Worm (Caenorhabditis elegans) whole organism, midembryonic: ENCODE measurements around the gene fbxa-88.

Experiments
- T22C8.4 ChIP-seq: fragments of 200-800 bp; sonication (Bioruptor generic); IDR thresholded peaks from 2 replicates; pipeline ENCODE4 v1.3.6; 2022; ENCODE audit warnings: missing genetic modification characterization, missing compliant biosample characterization
- cog-1 ChIP-seq: sonication (generic microtip); optimal IDR thresholded peaks from 2 replicates; lab custom pipeline; 2016; ENCODE audit warnings: missing genetic modification characterization, missing compliant biosample characterization
- flt-1 ChIP-seq: fragments of 200-800 bp; sonication (Bioruptor generic); IDR thresholded peaks from 2 replicates; pipeline ENCODE4 v1.3.6; 2022; ENCODE audit warnings: missing genetic modification characterization, missing compliant biosample characterization
- klf-2 ChIP-seq: fragments of 200-800 bp; sonication (Bioruptor generic); conservative IDR thresholded peaks from 2 replicates; pipeline ENCODE4 v1.3.6; 2022; ENCODE audit warnings: missing genetic modification reagents, missing genetic modification characterization, missing compliant biosample characterization
- med-1 ChIP-seq: sonication (generic microtip); optimal IDR thresholded peaks from 2 replicates; lab custom pipeline; 2017; ENCODE audit warnings: missing genetic modification characterization, mild to moderate bottlenecking, missing compliant biosample characterization, antibody characterized with exemption, missing genetic modification reagents; ENCODE audit not compliant: insufficient read depth
- ref-1 ChIP-seq: fragments of 200-800 bp; sonication (Bioruptor generic); conservative IDR thresholded peaks from 2 replicates; pipeline ENCODE4 v1.3.6; 2022; ENCODE audit warnings: missing genetic modification reagents, missing genetic modification characterization, missing compliant biosample characterization
- tab-1 ChIP-seq: fragments of 200-800 bp; sonication (Bioruptor generic); IDR thresholded peaks from 2 replicates; pipeline ENCODE4 v1.3.6; 2022; ENCODE audit warnings: missing genetic modification characterization, missing compliant biosample characterization
- ztf-23 ChIP-seq: fragments of 200-800 bp; sonication (Bioruptor generic); IDR thresholded peaks from 2 replicates; pipeline ENCODE4 v1.3.6; 2022; ENCODE audit warnings: missing genetic modification reagents, missing genetic modification characterization, missing compliant biosample characterization
- ztf-29 ChIP-seq: fragments of 200-800 bp; sonication (Bioruptor generic); IDR thresholded peaks from 2 replicates; pipeline ENCODE4 v1.3.6; 2022; ENCODE audit warnings: missing genetic modification reagents, missing genetic modification characterization, missing compliant biosample characterization

fbxa-88 gene

ce11 chrV:16174109-16174508, 31.2 kb upstream of the fbxa-88 start:
- TF ChIP-seq T22C8.4 (no peak), med-1 (GFP tag; lab: Kevin White, UChicago) (no peak), cog-1 (no peak), flt-1 (no peak), tab-1 (GFP tag; lab: Robert Waterston, UW) (no peak), ztf-29 (GFP tag; lab: Robert Waterston, UW) (no peak), ref-1 (no peak), ztf-23 (no peak), klf-2 (GFP tag; lab: Robert Waterston, UW) (no peak)

DNA sequence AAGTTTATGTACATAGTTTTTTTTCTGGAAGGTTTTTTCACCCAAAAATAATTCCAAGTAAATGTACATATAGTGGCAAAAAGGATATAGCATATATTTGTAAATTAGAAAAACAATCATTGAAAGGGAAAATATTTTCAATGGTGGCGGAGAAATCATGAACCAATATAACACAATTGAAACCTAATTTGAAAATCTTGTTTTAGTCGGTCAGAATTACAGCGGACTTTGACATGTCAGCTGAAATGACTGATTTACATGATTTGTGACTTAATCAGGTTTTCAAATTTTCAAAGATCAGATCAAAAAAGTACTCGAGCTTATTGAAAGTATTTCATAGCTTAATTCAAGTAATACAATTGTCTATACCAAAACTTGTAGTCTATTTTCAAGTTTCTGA, 28.8 kb upstream of the fbxa-88 start, which contains the start of gene K05D4.9:
K05D4.9 (minus strand) TSS at position 101 of the 400 bp plus-strand sequence.
- TF ChIP-seq tab-1 (GFP tag; lab: Robert Waterston, UW) (no peak), T22C8.4 (no peak), ztf-23 (no peak), ref-1 (no peak), med-1 (GFP tag; lab: Kevin White, UChicago) (no peak), klf-2 (GFP tag; lab: Robert Waterston, UW) (no peak), cog-1 (no peak), flt-1 (no peak), ztf-29 (GFP tag; lab: Robert Waterston, UW) (no peak)

ce11 chrV:16169026-16169425, 26.1 kb upstream of the fbxa-88 start, which contains the start of gene str-111:
TSS of gene str-111 (minus strand) at chrV:16169126.
- TF ChIP-seq tab-1 (GFP tag; lab: Robert Waterston, UW): no peak
- no peak for TF ChIP-seq cog-1
- TF ChIP-seq ztf-29 (GFP tag; lab: Robert Waterston, UW): no peak
- no peak for TF ChIP-seq ztf-23
- TF ChIP-seq T22C8.4: no peak
- no peak for TF ChIP-seq klf-2 (GFP tag; lab: Robert Waterston, UW)
- TF ChIP-seq med-1 (GFP tag; lab: Kevin White, UChicago): no peak
- TF ChIP-seq flt-1: no peak
- TF ChIP-seq ref-1: no peak

DNA sequence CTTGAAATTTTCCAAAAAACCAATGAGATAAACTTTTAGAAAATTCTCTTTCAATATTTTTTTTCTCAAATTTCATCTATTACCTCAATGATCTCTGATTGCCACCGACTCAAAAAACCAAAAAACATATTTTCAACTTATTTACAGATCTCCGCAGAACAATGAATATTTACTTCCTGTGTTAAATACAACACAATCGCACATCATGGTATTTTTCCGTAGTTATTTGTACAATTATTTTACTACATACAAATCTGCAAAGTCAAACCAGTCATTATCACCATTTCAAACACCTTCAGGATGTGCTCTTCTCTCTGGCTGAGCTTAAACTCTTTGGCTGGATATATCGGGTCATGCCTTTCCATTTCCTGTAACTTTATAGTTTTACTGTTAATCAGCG, 23.0 kb upstream of the fbxa-88 start, which contains the start of gene str-108:
str-108 (plus strand) TSS at position 301 of the 400 bp plus-strand sequence.
- TF ChIP-seq ztf-23 (no peak), ref-1 (no peak), med-1 (GFP tag; lab: Kevin White, UChicago) (no peak), tab-1 (GFP tag; lab: Robert Waterston, UW) (no peak), cog-1 (no peak), klf-2 (GFP tag; lab: Robert Waterston, UW) (no peak), ztf-29 (GFP tag; lab: Robert Waterston, UW) (no peak), flt-1 (no peak), T22C8.4 (no peak)

DNA sequence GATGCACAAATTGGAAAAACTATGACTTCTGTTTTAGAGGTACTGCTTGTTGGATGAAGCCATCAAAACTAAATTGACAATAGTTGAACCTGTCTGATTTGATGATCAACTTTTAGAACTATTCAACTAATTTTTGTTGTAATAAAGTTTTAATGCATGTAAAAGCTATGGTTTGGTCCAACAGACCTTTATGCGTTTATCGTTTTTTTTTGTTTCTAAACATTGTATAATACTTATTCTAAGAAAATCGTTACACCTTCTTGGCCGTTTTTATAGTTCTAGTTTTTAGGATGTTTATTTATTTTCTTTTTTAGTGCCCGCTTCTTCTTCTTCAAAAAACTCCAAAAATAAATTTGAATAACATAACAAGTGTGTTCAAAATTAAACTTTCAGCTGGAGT, 20.8 kb upstream of the fbxa-88 start, which contains the start of gene F10A3.12:
F10A3.12 (plus strand) TSS at position 301 of the 400 bp plus-strand sequence.
- TF ChIP-seq T22C8.4: no peak
- TF ChIP-seq ztf-23: no peak
- no peak for TF ChIP-seq klf-2 (GFP tag; lab: Robert Waterston, UW)
- no peak for TF ChIP-seq flt-1
- TF ChIP-seq ref-1: no peak
- no peak for TF ChIP-seq cog-1
- no peak for TF ChIP-seq tab-1 (GFP tag; lab: Robert Waterston, UW)

- no peak for TF ChIP-seq flt-1
- TF ChIP-seq tab-1 (GFP tag; lab: Robert Waterston, UW): no peak
- no peak for TF ChIP-seq ref-1
- no peak for TF ChIP-seq T22C8.4
- no peak for TF ChIP-seq ztf-23
- TF ChIP-seq klf-2 (GFP tag; lab: Robert Waterston, UW): no peak
- TF ChIP-seq med-1 (GFP tag; lab: Kevin White, UChicago): no peak
- no peak for TF ChIP-seq cog-1
- no peak for TF ChIP-seq ztf-29 (GFP tag; lab: Robert Waterston, UW)
These were observed 19.3 kb upstream of the fbxa-88 start, which contains the start of the genes str-109 and F10A3.11 for ce11 chrV:16162124-16162735. TSS of gene str-109 (minus strand) at chrV:16162224. TSS of gene F10A3.11 (plus strand) at chrV:16162685.

ce11 chrV:16160087-16160486, 17.2 kb upstream of the fbxa-88 start:
- no peak for TF ChIP-seq flt-1
- no peak for TF ChIP-seq T22C8.4
- TF ChIP-seq cog-1: no peak
- TF ChIP-seq ref-1: no peak
- TF ChIP-seq ztf-23: no peak
- TF ChIP-seq ztf-29 (GFP tag; lab: Robert Waterston, UW): no peak

- TF ChIP-seq ztf-29 (GFP tag; lab: Robert Waterston, UW) (no peak), cog-1 (no peak), T22C8.4 (no peak)
These were observed 16.7 kb upstream of the fbxa-88 start, which contains the start of gene F10A3.17 for ce11 chrV:16159594-16159993. TSS of gene F10A3.17 (minus strand) at chrV:16159694.

DNA sequence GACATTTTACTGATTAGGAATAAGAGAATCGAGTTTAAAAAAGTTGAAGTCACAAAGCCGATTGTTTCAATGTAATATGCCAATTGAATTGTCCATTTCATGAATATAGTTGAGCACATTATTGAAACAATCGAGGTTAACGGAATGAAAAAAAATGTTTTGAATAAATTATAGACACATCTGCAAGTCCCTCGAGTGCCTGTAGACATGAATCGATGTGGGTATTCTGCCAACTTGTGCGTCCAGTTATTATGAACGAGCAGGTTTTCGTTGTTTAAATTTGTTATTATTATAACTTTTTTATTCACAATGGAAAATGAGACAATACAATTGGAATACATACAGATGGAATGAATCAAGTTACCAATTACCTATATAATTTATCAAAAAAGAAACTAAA, 15.5 kb upstream of the fbxa-88 start, which contains the start of gene str-99:
str-99 (minus strand) TSS at position 101 of the 400 bp plus-strand sequence.
- TF ChIP-seq med-1 (GFP tag; lab: Kevin White, UChicago): no peak
- no peak for TF ChIP-seq cog-1
- TF ChIP-seq ztf-23: no peak
- TF ChIP-seq ref-1: no peak
- TF ChIP-seq klf-2 (GFP tag; lab: Robert Waterston, UW): no peak
- no peak for TF ChIP-seq tab-1 (GFP tag; lab: Robert Waterston, UW)
- no peak for TF ChIP-seq T22C8.4
- no peak for TF ChIP-seq flt-1
- TF ChIP-seq ztf-29 (GFP tag; lab: Robert Waterston, UW): no peak

DNA sequence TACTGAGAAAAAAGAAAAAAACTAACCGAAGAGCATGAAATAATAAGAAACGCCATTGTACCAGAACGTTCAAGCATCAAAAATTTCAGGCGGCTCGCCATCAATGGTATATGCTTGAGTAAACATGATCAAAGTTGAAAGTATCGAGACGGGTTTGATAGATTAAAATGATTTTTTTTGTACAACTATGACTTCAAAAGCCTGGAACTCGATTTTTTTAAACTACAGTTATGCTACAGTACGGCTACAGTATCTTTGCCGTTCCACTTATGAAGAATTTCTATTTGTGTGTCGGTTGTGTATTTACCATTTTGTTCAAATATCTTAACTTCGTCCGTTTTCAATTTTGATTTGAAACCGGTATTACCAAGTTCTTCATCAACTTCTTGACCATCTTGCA, 12.2 kb upstream of the fbxa-88 start, which contains the start of gene str-97:
str-97 (minus strand) TSS at position 101 of the 400 bp plus-strand sequence.
- no peak for TF ChIP-seq med-1 (GFP tag; lab: Kevin White, UChicago)
- TF ChIP-seq tab-1 (GFP tag; lab: Robert Waterston, UW): no peak
- TF ChIP-seq ztf-23: no peak
